Fruit fly (Drosophila melanogaster) whole organism, embryonic: ENCODE results near the gene foi.

Experiments
- CG10147 ChIP-seq: fragments of 200-800 bp; sonication (Bioruptor generic); optimal IDR thresholded peaks from 2 replicates; lab custom pipeline; 2019; ENCODE audit warnings: missing biosample characterization, mild to moderate bottlenecking, missing genetic modification characterization, moderate library complexity
- CG10979 ChIP-seq: fragments of 200-800 bp; sonication (Bioruptor generic); optimal IDR thresholded peaks from 2 replicates; lab custom pipeline; 2018; ENCODE audit warnings: missing biosample characterization, mild to moderate bottlenecking, missing genetic modification characterization, moderate library complexity
- CG11695 ChIP-seq: fragments of 200-800 bp; sonication (Bioruptor generic); IDR thresholded peaks from 3 replicates; pipeline ENCODE4 v1.3.6; 2022; ENCODE audit warnings: missing biosample characterization, missing genetic modification characterization
- CG12769 ChIP-seq: fragments of 200-800 bp; sonication (Bioruptor generic); optimal IDR thresholded peaks from 2 replicates; lab custom pipeline; 2019; ENCODE audit warnings: missing biosample characterization, mild to moderate bottlenecking, missing genetic modification characterization, moderate library complexity
- CG13287 ChIP-seq: fragments of 200-800 bp; sonication (Bioruptor generic); IDR thresholded peaks from 2 replicates; pipeline ENCODE4 v1.3.6; 2022; ENCODE audit warnings: missing biosample characterization, missing genetic modification characterization; ENCODE audit not compliant: partially characterized antibody
- CG14441 ChIP-seq: fragments of 200-800 bp; sonication (Bioruptor generic); IDR thresholded peaks from 2 replicates; pipeline ENCODE4 v1.3.6; 2022; ENCODE audit warnings: missing biosample characterization, missing genetic modification characterization
- CG17385 ChIP-seq: fragments of 200-800 bp; sonication (Bioruptor generic); optimal IDR thresholded peaks from 3 replicates; lab custom pipeline; 2018; ENCODE audit warnings: missing biosample characterization, mild to moderate bottlenecking, missing genetic modification characterization
- CG18764 ChIP-seq: fragments of 200-800 bp; sonication (Bioruptor generic); optimal IDR thresholded peaks from 3 replicates; lab custom pipeline; 2016; ENCODE audit warnings: missing biosample characterization, missing genetic modification characterization
- CG2120 ChIP-seq: fragments of 200-800 bp; sonication (Bioruptor generic); optimal IDR thresholded peaks from 3 replicates; lab custom pipeline; 2016; ENCODE audit warnings: missing biosample characterization, missing genetic modification characterization
- CG2678 ChIP-seq: fragments of 200-800 bp; sonication (Bioruptor generic); optimal IDR thresholded peaks from 3 replicates; lab custom pipeline; 2019; ENCODE audit warnings: missing biosample characterization, mild to moderate bottlenecking, missing genetic modification characterization, moderate library complexity
- CG2889 ChIP-seq: fragments of 200-800 bp; sonication (Bioruptor generic); IDR thresholded peaks from 3 replicates; pipeline ENCODE4 v1.3.6; 2022; ENCODE audit warnings: missing biosample characterization, missing genetic modification characterization
- CG32532 ChIP-seq: fragments of 200-800 bp; sonication (Bioruptor generic); IDR thresholded peaks from 2 replicates; pipeline ENCODE4 v1.3.6; 2022; ENCODE audit warnings: missing biosample characterization, missing genetic modification characterization
- CG4424 ChIP-seq: fragments of 200-800 bp; sonication (Bioruptor generic); optimal IDR thresholded peaks from 3 replicates; lab custom pipeline; 2016; ENCODE audit warnings: missing biosample characterization, missing genetic modification characterization
- CG6175 ChIP-seq: fragments of 200-800 bp; sonication (Bioruptor generic); IDR thresholded peaks from 3 replicates; pipeline ENCODE4 v1.3.6; 2022; ENCODE audit warnings: missing biosample characterization, missing genetic modification characterization
- CG6254 ChIP-seq: fragments of 200-800 bp; sonication (Bioruptor generic); optimal IDR thresholded peaks from 3 replicates; lab custom pipeline; 2017; ENCODE audit warnings: mild to moderate bottlenecking, missing biosample characterization, missing genetic modification reagents, missing genetic modification characterization
- CG6683 ChIP-seq: fragments of 200-800 bp; sonication (Bioruptor generic); optimal IDR thresholded peaks from 2 replicates; lab custom pipeline; 2017; ENCODE audit warnings: missing biosample characterization, mild to moderate bottlenecking, missing genetic modification characterization, missing genetic modification reagents
- CG6689 ChIP-seq: fragments of 200-800 bp; sonication (Bioruptor generic); IDR thresholded peaks from 2 replicates; pipeline ENCODE4 v1.3.6; 2022; ENCODE audit warnings: missing biosample characterization, missing genetic modification characterization
- CG7271 ChIP-seq: fragments of 200-800 bp; sonication (Bioruptor generic); optimal IDR thresholded peaks from 2 replicates; lab custom pipeline; 2018; ENCODE audit warnings: missing biosample characterization, mild to moderate bottlenecking, missing genetic modification characterization, moderate library complexity
- CG8290 ChIP-seq, 3 experiments: fragments of 200-800 bp; sonication (Bioruptor generic); optimal IDR thresholded peaks; 2 replicates each; lab custom pipeline; 2016 to 2019; ENCODE audit warnings: missing biosample characterization in 3 of 3, missing genetic modification characterization in 3 of 3, mild to moderate bottlenecking in 2 of 3, moderate library complexity in 1 of 3
- CG8359 ChIP-seq: fragments of 200-800 bp; sonication (Bioruptor generic); optimal IDR thresholded peaks from 2 replicates; lab custom pipeline; 2017; ENCODE audit warnings: missing biosample characterization, mild to moderate bottlenecking, missing genetic modification characterization, borderline replicate concordance
- CTCF ChIP-seq: fragments of 200-800 bp; sonication (Bioruptor generic); optimal IDR thresholded peaks from 2 replicates; lab custom pipeline; 2017; ENCODE audit warnings: missing biosample characterization, mild to moderate bottlenecking, missing genetic modification characterization, moderate library complexity
- Camta ChIP-seq: fragments of 200-800 bp; sonication (Bioruptor generic); optimal IDR thresholded peaks from 2 replicates; lab custom pipeline; 2016; ENCODE audit warnings: missing biosample characterization, missing genetic modification characterization
- E2f2 ChIP-seq: fragments of 200-800 bp; sonication (Bioruptor generic); IDR thresholded peaks from 2 replicates; pipeline ENCODE4 v1.3.6; 2022; ENCODE audit warnings: missing biosample characterization, missing genetic modification characterization
- Gug ChIP-seq: fragments of 200-800 bp; sonication (Bioruptor generic); IDR thresholded peaks from 4 replicates; pipeline ENCODE4 v1.3.6; 2022; ENCODE audit warnings: missing biosample characterization, missing genetic modification characterization
- HLHmδ ChIP-seq: fragments of 200-800 bp; sonication (Bioruptor generic); optimal IDR thresholded peaks from 2 replicates; lab custom pipeline; 2018; ENCODE audit warnings: missing biosample characterization, mild to moderate bottlenecking, missing genetic modification characterization, moderate library complexity
- Jarid2 ChIP-seq: fragments of 200-800 bp; sonication (Bioruptor generic); optimal IDR thresholded peaks from 3 replicates; lab custom pipeline; 2017; ENCODE audit warnings: mild to moderate bottlenecking, missing biosample characterization, missing genetic modification reagents, missing genetic modification characterization
- Lpt ChIP-seq: fragments of >200 bp; optimal IDR thresholded peaks from 2 replicates; lab custom pipeline; 2018; ENCODE audit warnings: missing biosample characterization, missing genetic modification characterization
- Med ChIP-seq: fragments of 200-800 bp; sonication (Bioruptor generic); peaks from one replicate; lab custom pipeline; 2016; ENCODE audit warnings: missing biosample characterization, missing genetic modification characterization, mild to moderate bottlenecking, inconsistent platforms, moderate library complexity
- Oli ChIP-seq: fragments of 200-800 bp; sonication (Bioruptor generic); optimal IDR thresholded peaks from 2 replicates; lab custom pipeline; 2018; ENCODE audit warnings: missing biosample characterization, mild to moderate bottlenecking, missing genetic modification characterization, moderate library complexity
- Rfx ChIP-seq: fragments of 200-800 bp; sonication (Bioruptor generic); IDR thresholded peaks from 2 replicates; pipeline ENCODE4 v1.3.6; 2022; ENCODE audit warnings: missing biosample characterization, missing genetic modification characterization
- bsh ChIP-seq, 2 experiments: fragments of 200-800 bp; sonication (Bioruptor generic); optimal IDR thresholded peaks; 2 replicates each; lab custom pipeline; 2017 to 2018; ENCODE audit warnings: mild to moderate bottlenecking in 2 of 2, missing biosample characterization in 2 of 2, missing genetic modification characterization in 2 of 2, moderate library complexity in 1 of 2
- cg ChIP-seq: fragments of 200-800 bp; sonication (Bioruptor generic); optimal IDR thresholded peaks from 3 replicates; lab custom pipeline; 2019; ENCODE audit warnings: missing biosample characterization, mild to moderate bottlenecking, missing genetic modification characterization, moderate library complexity
- cwo ChIP-seq: fragments of 200-800 bp; sonication (Bioruptor generic); optimal IDR thresholded peaks from 3 replicates; lab custom pipeline; 2017; ENCODE audit warnings: missing biosample characterization, missing genetic modification characterization, mild to moderate bottlenecking, moderate library complexity, missing genetic modification reagents
- dpn ChIP-seq, 2 experiments: fragments of 200-800 bp; sonication (Bioruptor generic); optimal IDR thresholded peaks; 3 replicates each; lab custom pipeline; 2016; ENCODE audit warnings: missing biosample characterization in 2 of 2, missing genetic modification characterization in 2 of 2
- dysf ChIP-seq: fragments of 200-800 bp; sonication (Bioruptor generic); IDR thresholded peaks from 3 replicates; pipeline ENCODE4 v1.3.6; 2022; ENCODE audit warnings: missing biosample characterization, missing genetic modification characterization
- grn ChIP-seq: fragments of 200-800 bp; sonication (Bioruptor generic); optimal IDR thresholded peaks from 3 replicates; lab custom pipeline; 2017; ENCODE audit warnings: missing biosample characterization, missing genetic modification characterization
- her ChIP-seq: fragments of 200-800 bp; sonication (Bioruptor generic); optimal IDR thresholded peaks from 2 replicates; lab custom pipeline; 2016; ENCODE audit warnings: missing biosample characterization, missing genetic modification characterization
- jumu ChIP-seq: fragments of 200-800 bp; sonication (Bioruptor generic); optimal IDR thresholded peaks from 3 replicates; lab custom pipeline; 2016; ENCODE audit warnings: missing biosample characterization, missing genetic modification characterization
- kah ChIP-seq: fragments of 200-800 bp; sonication (Bioruptor generic); optimal IDR thresholded peaks from 2 replicates; lab custom pipeline; 2018; ENCODE audit warnings: missing biosample characterization, mild to moderate bottlenecking, missing genetic modification characterization
- org-1 ChIP-seq: fragments of 200-800 bp; sonication (Bioruptor generic); optimal IDR thresholded peaks from 2 replicates; lab custom pipeline; 2017; ENCODE audit warnings: missing biosample characterization, missing genetic modification characterization
- pan ChIP-seq, 4 experiments: fragments of >200 bp in 3 of 4; fragments of 200-800 bp in 1 of 4; sonication (Bioruptor generic) in 1 of 4; optimal IDR thresholded peaks in 3 of 4; IDR thresholded peaks in 1 of 4; 2 replicates each; pipeline versions ENCODE4 v1.3.6 to Lab custom; 2017 to 2022; ENCODE audit warnings: missing biosample characterization in 2 of 4, missing genetic modification characterization in 2 of 4, mixed read lengths in 1 of 4
- peb ChIP-seq: fragments of 200-800 bp; sonication (Bioruptor generic); IDR thresholded peaks from 2 replicates; pipeline ENCODE4 v1.3.6; 2022; ENCODE audit warnings: missing biosample characterization, missing genetic modification characterization
- row ChIP-seq: fragments of 200-800 bp; sonication (Bioruptor generic); IDR thresholded peaks from 3 replicates; pipeline ENCODE4 v1.3.6; 2022; ENCODE audit warnings: missing biosample characterization, missing genetic modification characterization
- sens ChIP-seq: fragments of 200-800 bp; sonication (Bioruptor generic); peaks from one replicate; lab custom pipeline; 2016; ENCODE audit warnings: missing biosample characterization, missing genetic modification characterization
- sens-2 ChIP-seq: fragments of 200-800 bp; sonication (Bioruptor generic); IDR thresholded peaks from 2 replicates; pipeline ENCODE4 v1.3.6; 2022; ENCODE audit warnings: missing biosample characterization, missing genetic modification characterization
- tna ChIP-seq: fragments of 200-800 bp; sonication (Bioruptor generic); IDR thresholded peaks from 2 replicates; pipeline ENCODE4 v1.3.6; 2022; ENCODE audit warnings: missing biosample characterization, missing genetic modification characterization; ENCODE audit not compliant: partially characterized antibody
- wek ChIP-seq: fragments of 200-800 bp; sonication (Bioruptor generic); optimal IDR thresholded peaks from 3 replicates; lab custom pipeline; 2018; ENCODE audit warnings: missing biosample characterization, mild to moderate bottlenecking, missing genetic modification characterization, moderate library complexity
- z ChIP-seq: fragments of 200-800 bp; sonication (Bioruptor generic); IDR thresholded peaks from 3 replicates; pipeline ENCODE4 v1.3.6; 2022; ENCODE audit warnings: missing biosample characterization, missing genetic modification characterization

Gene foi

dm6 chr3L:8550836-8551235, 25.8 kb downstream of the foi start (continued):
- TF ChIP-seq CG7271 (tag; lab: Kevin White, UChicago) (no peak), tna (GFP tag; lab: Robert Waterston, UW) (no peak), sens-2 (no peak), row (GFP tag; lab: Robert Waterston, UW) (no peak), CG14441 (GFP tag; lab: Robert Waterston, UW) (0 out of 2 replicates have a peak, but pooled peaks have one; percentile 15), wek (GFP tag; lab: Kevin White, UChicago) (no peak), sens (GFP tag; lab: Kevin White, UChicago) (peak; percentile 20), grn (GFP tag; lab: Kevin White, UChicago) (no peak)
- TF ChIP-seq, all 482 proteins: peak for 11

- TF ChIP-seq CG18764 (GFP tag; lab: Kevin White, UChicago), result no peak
- 0 out of 2 replicates have a peak, but pooled peaks have one; percentile 15 for TF ChIP-seq CG6689 (GFP tag; lab: Robert Waterston, UW)
- peak; percentile 12 for TF ChIP-seq jumu
- peak; percentile 56 for TF ChIP-seq Med (GFP tag; lab: Kevin White, UChicago)
- peak in 1 of 2 experiments; percentile 11 for TF ChIP-seq bsh (GFP tag; optimal IDR thresholded peaks at IDR 0.05; lab: Kevin White, UChicago)
- TF ChIP-seq dpn (GFP tag; optimal IDR thresholded peaks at IDR 0.05; lab: Kevin White, UChicago), result peak in 1 of 2 experiments; percentile 2
- no peak for TF ChIP-seq CG13287 (GFP tag; lab: Robert Waterston, UW)
- TF ChIP-seq CG17385 (GFP tag; lab: Kevin White, UChicago), result peak; percentile 3
- no peak for TF ChIP-seq CG8290 (GFP tag; optimal IDR thresholded peaks at IDR 0.05; lab: Kevin White, UChicago)
- peak in 1 of 2 experiments; percentile 42 for TF ChIP-seq CG8290 (tag; optimal IDR thresholded peaks at IDR 0.05; lab: Kevin White, UChicago)
- TF ChIP-seq HLHmδ (GFP tag; lab: Kevin White, UChicago), result no peak
- TF ChIP-seq CG4424, result no peak
- no peak for TF ChIP-seq CG8359 (GFP tag; lab: Kevin White, UChicago)
- no peak for TF ChIP-seq E2f2 (GFP tag; lab: Robert Waterston, UW)
- 0 out of 3 replicates have a peak, but pooled peaks have one; percentile 23 for TF ChIP-seq z (GFP tag; lab: Robert Waterston, UW)
- peak; percentile 70 for TF ChIP-seq CG12769 (tag; lab: Kevin White, UChicago)
- TF ChIP-seq dysf (GFP tag; lab: Robert Waterston, UW), result peak; percentile 50; the same call in 1 of the 3 replicates
- TF ChIP-seq CG2678 (tag; lab: Kevin White, UChicago), result peak; percentile 4
- TF ChIP-seq CG6683 (GFP tag; lab: Kevin White, UChicago), result no peak
- TF ChIP-seq CG6254 (GFP tag; lab: Kevin White, UChicago), result no peak
- peak; percentile 92 for TF ChIP-seq CG6175 (GFP tag; lab: Robert Waterston, UW)
- peak; percentile 18 for TF ChIP-seq Oli (tag; lab: Kevin White, UChicago)
- no peak for TF ChIP-seq CTCF
- no peak for TF ChIP-seq CG10979
- TF ChIP-seq Camta, result no peak
- TF ChIP-seq Jarid2, result no peak
- peak; percentile 62 for TF ChIP-seq kah (GFP tag; lab: Kevin White, UChicago)
- TF ChIP-seq cg, result no peak
- peak; percentile 42; the same call in 1 of the 2 replicates for TF ChIP-seq CG32532 (GFP tag; lab: Robert Waterston, UW)
- TF ChIP-seq CG10147 (GFP tag; lab: Kevin White, UChicago), result no peak
- TF ChIP-seq peb (GFP tag; lab: Robert Waterston, UW), result 0 out of 2 replicates have a peak, but pooled peaks have one; percentile 6
- peak; percentile 16 for TF ChIP-seq org-1 (GFP tag; lab: Kevin White, UChicago)
- TF ChIP-seq her (GFP tag; lab: Kevin White, UChicago), result peak; percentile 13
- peak; percentile 13 for TF ChIP-seq cwo (GFP tag; lab: Kevin White, UChicago)
- TF ChIP-seq CG2120 (GFP tag; lab: Kevin White, UChicago), result peak; percentile 43
- TF ChIP-seq CG11695 (GFP tag; lab: Robert Waterston, UW), result no peak
- no peak for TF ChIP-seq Lpt (GFP tag; lab: Kevin White, UChicago)
- TF ChIP-seq Rfx (GFP tag; lab: Robert Waterston, UW), result peak; percentile 60
- no peak for TF ChIP-seq CG2889 (GFP tag; lab: Robert Waterston, UW)
- TF ChIP-seq Gug (GFP tag; lab: Robert Waterston, UW), result peak; percentile 42; the same call in 2 of the 4 replicates
- peak; percentile 61 for TF ChIP-seq row (GFP tag; lab: Robert Waterston, UW)
- TF ChIP-seq pan (optimal IDR thresholded peaks at IDR 0.05; lab: Kevin White, UChicago), result no peak
- peak in 1 of 2 experiments; percentile 30 for TF ChIP-seq pan (GFP tag; optimal IDR thresholded peaks at IDR 0.05 in 1 of 2, IDR thresholded peaks at IDR 0.05 in 1 of 2)
These were observed 28.1 kb downstream of the foi start for dm6 chr3L:8553125-8553524.
